Fruit fly (Drosophila melanogaster) whole organism, embryonic: ENCODE data around the gene Cpr78Cb.

Source experiments
- CG1024 ChIP-seq: fragments of 200-800 bp; sonication (Bioruptor generic); IDR thresholded peaks from 2 replicates; pipeline ENCODE4 v1.3.6; 2022; ENCODE audit warnings: missing biosample characterization, missing genetic modification characterization
- CG10565 ChIP-seq: fragments of 200-800 bp; sonication (Bioruptor generic); optimal IDR thresholded peaks from 3 replicates; lab custom pipeline; 2016; ENCODE audit warnings: missing biosample characterization, mild to moderate bottlenecking, missing genetic modification characterization
- CG11247 ChIP-seq: fragments of 200-800 bp; sonication (Bioruptor generic); IDR thresholded peaks from 2 replicates; pipeline ENCODE4 v1.3.6; 2022; ENCODE audit warnings: missing biosample characterization, missing genetic modification characterization
- CG11398 ChIP-seq: fragments of 200-800 bp; sonication (Bioruptor generic); optimal IDR thresholded peaks from 2 replicates; lab custom pipeline; 2016; ENCODE audit warnings: missing biosample characterization, missing genetic modification characterization
- CG11560 ChIP-seq: fragments of 200-800 bp; sonication (Bioruptor generic); IDR thresholded peaks from 3 replicates; pipeline ENCODE4 v1.3.6; 2022; ENCODE audit warnings: missing biosample characterization, missing genetic modification characterization
- CG11695 ChIP-seq: fragments of 200-800 bp; sonication (Bioruptor generic); IDR thresholded peaks from 3 replicates; pipeline ENCODE4 v1.3.6; 2022; ENCODE audit warnings: missing biosample characterization, missing genetic modification characterization
- CG12155 ChIP-seq: fragments of 200-800 bp; sonication (Bioruptor generic); optimal IDR thresholded peaks from 3 replicates; lab custom pipeline; 2016; ENCODE audit warnings: missing biosample characterization, missing genetic modification characterization
- CG12391 ChIP-seq: fragments of 200-800 bp; sonication (Bioruptor generic); optimal IDR thresholded peaks from 3 replicates; lab custom pipeline; 2018; ENCODE audit warnings: missing biosample characterization, mild to moderate bottlenecking, missing genetic modification characterization, moderate library complexity
- CG13123 ChIP-seq: fragments of 200-800 bp; sonication (Bioruptor generic); optimal IDR thresholded peaks from 2 replicates; lab custom pipeline; 2016; ENCODE audit warnings: missing biosample characterization, missing genetic modification characterization
- CG13624 ChIP-seq: fragments of 200-800 bp; sonication (Bioruptor generic); optimal IDR thresholded peaks from 2 replicates; lab custom pipeline; 2016; ENCODE audit warnings: missing biosample characterization, missing genetic modification characterization
- CG13894 ChIP-seq: fragments of 200-800 bp; sonication (Bioruptor generic); optimal IDR thresholded peaks from 3 replicates; lab custom pipeline; 2018; ENCODE audit warnings: missing biosample characterization, mild to moderate bottlenecking, missing genetic modification characterization, moderate library complexity
- CG18262 ChIP-seq: fragments of 200-800 bp; optimal IDR thresholded peaks from 3 replicates; lab custom pipeline; 2019; ENCODE audit warnings: missing biosample characterization, mild to moderate bottlenecking, missing genetic modification characterization, moderate library complexity
- CG18476 ChIP-seq: fragments of 200-800 bp; sonication (Bioruptor generic); optimal IDR thresholded peaks from 2 replicates; lab custom pipeline; 2016; ENCODE audit warnings: missing biosample characterization, mild to moderate bottlenecking, missing genetic modification characterization
- CG18764 ChIP-seq: fragments of 200-800 bp; sonication (Bioruptor generic); optimal IDR thresholded peaks from 3 replicates; lab custom pipeline; 2016; ENCODE audit warnings: missing biosample characterization, missing genetic modification characterization
- CG2116 ChIP-seq: fragments of 200-800 bp; sonication (Bioruptor generic); optimal IDR thresholded peaks from 3 replicates; lab custom pipeline; 2018; ENCODE audit warnings: missing biosample characterization, mild to moderate bottlenecking, missing genetic modification characterization
- CG2678 ChIP-seq: fragments of 200-800 bp; sonication (Bioruptor generic); optimal IDR thresholded peaks from 3 replicates; lab custom pipeline; 2019; ENCODE audit warnings: missing biosample characterization, mild to moderate bottlenecking, missing genetic modification characterization, moderate library complexity
- CG30431 ChIP-seq: fragments of 200-800 bp; sonication (Bioruptor generic); optimal IDR thresholded peaks from 2 replicates; lab custom pipeline; 2017; ENCODE audit warnings: missing biosample characterization, missing genetic modification characterization
- CG3163 ChIP-seq: fragments of 200-800 bp; sonication (Bioruptor generic); optimal IDR thresholded peaks from 3 replicates; lab custom pipeline; 2016; ENCODE audit warnings: missing biosample characterization, missing genetic modification characterization
- CG32772 ChIP-seq: fragments of 200-800 bp; sonication (Bioruptor generic); IDR thresholded peaks from 2 replicates; pipeline ENCODE4 v1.3.6; 2022; ENCODE audit warnings: missing biosample characterization, missing genetic modification characterization
- CG4617 ChIP-seq: fragments of 200-800 bp; sonication (Bioruptor generic); optimal IDR thresholded peaks from 3 replicates; lab custom pipeline; 2016; ENCODE audit warnings: missing biosample characterization, missing genetic modification characterization, borderline replicate concordance
- CG6254 ChIP-seq: fragments of 200-800 bp; sonication (Bioruptor generic); optimal IDR thresholded peaks from 3 replicates; lab custom pipeline; 2017; ENCODE audit warnings: mild to moderate bottlenecking, missing biosample characterization, missing genetic modification reagents, missing genetic modification characterization
- CG6654 ChIP-seq: fragments of 200-800 bp; sonication (Bioruptor generic); optimal IDR thresholded peaks from 2 replicates; lab custom pipeline; 2017; ENCODE audit warnings: missing biosample characterization, mild to moderate bottlenecking, missing genetic modification characterization
- CG6683 ChIP-seq: fragments of 200-800 bp; sonication (Bioruptor generic); optimal IDR thresholded peaks from 2 replicates; lab custom pipeline; 2017; ENCODE audit warnings: missing biosample characterization, mild to moderate bottlenecking, missing genetic modification characterization, missing genetic modification reagents
- CG7987 ChIP-seq: fragments of 200-800 bp; sonication (Bioruptor generic); optimal IDR thresholded peaks from 2 replicates; lab custom pipeline; 2018; ENCODE audit warnings: missing biosample characterization, mild to moderate bottlenecking, missing genetic modification characterization, moderate library complexity
- CG8359 ChIP-seq: fragments of 200-800 bp; sonication (Bioruptor generic); optimal IDR thresholded peaks from 2 replicates; lab custom pipeline; 2017; ENCODE audit warnings: missing biosample characterization, mild to moderate bottlenecking, missing genetic modification characterization, borderline replicate concordance
- CrebB ChIP-seq: fragments of 200-800 bp; sonication (Bioruptor generic); optimal IDR thresholded peaks from 3 replicates; lab custom pipeline; 2018; ENCODE audit warnings: missing biosample characterization, mild to moderate bottlenecking, missing genetic modification characterization
- E2f1 ChIP-seq: fragments of 200-800 bp; sonication (Bioruptor generic); IDR thresholded peaks from 2 replicates; pipeline ENCODE4 v1.3.6; 2022; ENCODE audit warnings: missing biosample characterization, missing genetic modification characterization
- Elba2 ChIP-seq: fragments of 200-800 bp; sonication (Bioruptor generic); optimal IDR thresholded peaks from 3 replicates; lab custom pipeline; 2016; ENCODE audit warnings: missing biosample characterization, missing genetic modification characterization
- Fer1 ChIP-seq: fragments of 200-800 bp; sonication (Bioruptor generic); optimal IDR thresholded peaks from 2 replicates; lab custom pipeline; 2017; ENCODE audit warnings: missing biosample characterization, mild to moderate bottlenecking, missing genetic modification characterization
- H15 ChIP-seq: fragments of 200-800 bp; sonication (Bioruptor generic); IDR thresholded peaks from 3 replicates; pipeline ENCODE4 v1.3.6; 2022; ENCODE audit warnings: missing biosample characterization, missing genetic modification characterization
- Lim3 ChIP-seq: fragments of 200-800 bp; sonication (Bioruptor generic); IDR thresholded peaks from 2 replicates; pipeline ENCODE4 v1.3.6; 2022; ENCODE audit warnings: missing biosample characterization, missing genetic modification characterization
- Med ChIP-seq: fragments of 200-800 bp; sonication (Bioruptor generic); peaks from one replicate; lab custom pipeline; 2016; ENCODE audit warnings: missing biosample characterization, missing genetic modification characterization, mild to moderate bottlenecking, inconsistent platforms, moderate library complexity
- Meics ChIP-seq: fragments of 200-800 bp; sonication (Bioruptor generic); optimal IDR thresholded peaks from 2 replicates; lab custom pipeline; 2017; ENCODE audit warnings: missing biosample characterization, mild to moderate bottlenecking, missing genetic modification characterization
- Nf-YC ChIP-seq: fragments of 200-800 bp; optimal IDR thresholded peaks from 3 replicates; lab custom pipeline; 2019; ENCODE audit warnings: missing biosample characterization, mild to moderate bottlenecking, missing genetic modification characterization, moderate library complexity
- Pdp1 ChIP-seq, 2 experiments: fragments of 200-800 bp; sonication (Bioruptor generic); optimal IDR thresholded peaks; 3 replicates each; lab custom pipeline; 2016; ENCODE audit warnings: missing biosample characterization in 2 of 2, missing genetic modification characterization in 2 of 2, mild to moderate bottlenecking in 1 of 2, moderate library complexity in 1 of 2
- Vsx1 ChIP-seq: fragments of 200-800 bp; sonication (Bioruptor generic); optimal IDR thresholded peaks from 2 replicates; lab custom pipeline; 2017; ENCODE audit warnings: missing biosample characterization, mild to moderate bottlenecking, missing genetic modification characterization, missing genetic modification reagents
- aop ChIP-seq: fragments of 200-800 bp; sonication (Bioruptor generic); IDR thresholded peaks from 2 replicates; pipeline ENCODE4 v1.3.6; 2022; ENCODE audit warnings: missing biosample characterization, missing genetic modification characterization
- ara ChIP-seq: fragments of 200-800 bp; sonication (Bioruptor generic); IDR thresholded peaks from 2 replicates; pipeline ENCODE4 v1.3.6; 2022; ENCODE audit warnings: missing biosample characterization, missing genetic modification characterization
- dysf ChIP-seq: fragments of 200-800 bp; sonication (Bioruptor generic); IDR thresholded peaks from 3 replicates; pipeline ENCODE4 v1.3.6; 2022; ENCODE audit warnings: missing biosample characterization, missing genetic modification characterization
- fu2 ChIP-seq: fragments of 200-800 bp; sonication (Bioruptor generic); optimal IDR thresholded peaks from 2 replicates; lab custom pipeline; 2016; ENCODE audit warnings: missing biosample characterization, missing genetic modification characterization
- gsb ChIP-seq: fragments of 200-800 bp; sonication (Bioruptor generic); IDR thresholded peaks from 2 replicates; pipeline ENCODE4 v1.3.6; 2022; ENCODE audit warnings: missing biosample characterization, missing genetic modification characterization
- hkb ChIP-seq, 2 experiments: fragments of 200-800 bp in 1 of 2; fragments of >200 bp in 1 of 2; sonication (Bioruptor generic) in 1 of 2; IDR thresholded peaks in 1 of 2; optimal IDR thresholded peaks in 1 of 2; 2 replicates each; pipeline versions ENCODE4 v1.3.6 to Lab custom; 2017 to 2022; ENCODE audit warnings: missing biosample characterization in 1 of 2, missing genetic modification characterization in 1 of 2
- mam ChIP-seq: fragments of 200-800 bp; sonication (Bioruptor generic); optimal IDR thresholded peaks from 3 replicates; lab custom pipeline; 2016; ENCODE audit warnings: missing biosample characterization, missing genetic modification characterization
- pb ChIP-seq: fragments of 200-800 bp; sonication (Bioruptor generic); optimal IDR thresholded peaks from 3 replicates; lab custom pipeline; 2016; ENCODE audit warnings: missing biosample characterization, missing genetic modification characterization
- salm ChIP-seq: fragments of 200-800 bp; sonication (Bioruptor generic); optimal IDR thresholded peaks from 2 replicates; lab custom pipeline; 2018; ENCODE audit warnings: missing biosample characterization, mild to moderate bottlenecking, missing genetic modification characterization
- scrt ChIP-seq: fragments of 200-800 bp; sonication (Bioruptor generic); optimal IDR thresholded peaks from 2 replicates; lab custom pipeline; 2018; ENCODE audit warnings: missing biosample characterization, mild to moderate bottlenecking, missing genetic modification characterization, moderate library complexity
- slou ChIP-seq: fragments of 200-800 bp; sonication (Bioruptor generic); optimal IDR thresholded peaks from 3 replicates; lab custom pipeline; 2016; ENCODE audit warnings: missing biosample characterization, missing genetic modification characterization
- stwl ChIP-seq: fragments of 200-800 bp; sonication (Bioruptor generic); optimal IDR thresholded peaks from 3 replicates; lab custom pipeline; 2018; ENCODE audit warnings: missing biosample characterization, mild to moderate bottlenecking, missing genetic modification characterization, moderate library complexity
- yki ChIP-seq: fragments of >200 bp; optimal IDR thresholded peaks from 3 replicates; lab custom pipeline; 2018
- zf30C ChIP-seq: fragments of 200-800 bp; sonication (Bioruptor generic); optimal IDR thresholded peaks from 3 replicates; lab custom pipeline; 2018; ENCODE audit warnings: missing biosample characterization, mild to moderate bottlenecking, missing genetic modification characterization

Cpr78Cb gene

dm6 chr3L:21279876-21280566 is 14.3 kb upstream of the Cpr78Cb start, which contains the start of gene AcCoAS (continued):
- TF ChIP-seq Meics (GFP tag; lab: Kevin White, UChicago) (peak; percentile 52), scrt (peak; percentile 48), CG10565 (no peak), E2f1 (GFP tag; lab: Robert Waterston, UW) (no peak), CG13624 (peak; percentile 45), Pdp1 (GFP tag; optimal IDR thresholded peaks at IDR 0.05; lab: Kevin White, UChicago) (peak; percentile 16 to 87), CG12391 (tag; lab: Kevin White, UChicago) (no peak), pb (GFP tag; lab: Kevin White, UChicago) (no peak), CG13894 (tag; lab: Kevin White, UChicago) (peak; percentile 85), CG12155 (peak; percentile 25), CG18764 (GFP tag; lab: Kevin White, UChicago) (no peak), stwl (tag; lab: Kevin White, UChicago) (no peak), CG30431 (no peak), CG1024 (GFP tag; lab: Robert Waterston, UW) (no peak), CG3163 (GFP tag; lab: Kevin White, UChicago) (peak; percentile 85), Med (GFP tag; lab: Kevin White, UChicago) (peak; percentile 93), Vsx1 (GFP tag; lab: Kevin White, UChicago) (no peak), slou (GFP tag; lab: Kevin White, UChicago) (no peak), yki (lab: Kevin White, UChicago) (no peak), CG11398 (no peak), zf30C (no peak), mam (peak; percentile 19), Elba2 (GFP tag; lab: Kevin White, UChicago) (no peak), Lim3 (GFP tag; lab: Robert Waterston, UW) (no peak), salm (tag; lab: Kevin White, UChicago) (no peak), gsb (GFP tag; lab: Robert Waterston, UW) (no peak), CG18262 (no peak), CG6683 (GFP tag; lab: Kevin White, UChicago) (peak; percentile 6), CG6254 (GFP tag; lab: Kevin White, UChicago) (peak; percentile 14), fu2 (GFP tag; lab: Kevin White, UChicago) (no peak), CrebB (tag; lab: Kevin White, UChicago) (peak; percentile 25), CG11695 (GFP tag; lab: Robert Waterston, UW) (0 out of 3 replicates have a peak, but pooled peaks have one; percentile 29), CG4617 (GFP tag; lab: Kevin White, UChicago) (no peak), Fer1 (peak; percentile 81), CG32772 (GFP tag; lab: Robert Waterston, UW) (no peak), dysf (GFP tag; lab: Robert Waterston, UW) (peak; percentile 32; the same call in 1 of the 3 replicates), CG7987 (GFP tag; lab: Kevin White, UChicago) (peak; percentile 97), hkb (optimal IDR thresholded peaks at IDR 0.05; lab: Kevin White, UChicago) (no peak), hkb (GFP tag; IDR thresholded peaks at IDR 0.05; lab: Robert Waterston, UW) (0 out of 2 replicates have a peak, but pooled peaks have one; percentile 37), aop (GFP tag; lab: Robert Waterston, UW) (no peak), CG6654 (GFP tag; lab: Kevin White, UChicago) (no peak), CG8359 (no peak), H15 (GFP tag; lab: Robert Waterston, UW) (no peak), CG18476 (GFP tag; lab: Kevin White, UChicago) (no peak), ara (GFP tag; lab: Robert Waterston, UW) (no peak), CG13123 (GFP tag; lab: Kevin White, UChicago) (no peak), CG2678 (tag; lab: Kevin White, UChicago) (peak; percentile 54), Nf-YC (tag; lab: Kevin White, UChicago) (peak; percentile 47), CG11247 (GFP tag; lab: Robert Waterston, UW) (no peak), CG2116 (no peak), CG11560 (tag; lab: Robert Waterston, UW) (no peak)
